Fruit fly (Drosophila melanogaster) whole organism, embryonic: ENCODE results near the gene CG3277.

Experiments used
- Bgb ChIP-seq: fragments of 200-800 bp; sonication (Bioruptor generic); IDR thresholded peaks from 2 replicates; pipeline ENCODE4 v1.3.6; 2022; ENCODE audit warnings: missing biosample characterization, missing genetic modification characterization; ENCODE audit not compliant: partially characterized antibody
- Bteb2 ChIP-seq: fragments of 200-800 bp; sonication (Bioruptor generic); optimal IDR thresholded peaks from 2 replicates; lab custom pipeline; 2016; ENCODE audit warnings: missing biosample characterization, missing genetic modification characterization
- CG11696 ChIP-seq: fragments of 200-800 bp; sonication (Bioruptor generic); IDR thresholded peaks from 2 replicates; pipeline ENCODE4 v1.3.6; 2022; ENCODE audit warnings: missing biosample characterization, missing genetic modification characterization
- CG1233 ChIP-seq: fragments of 200-800 bp; sonication (Bioruptor generic); optimal IDR thresholded peaks from 4 replicates; lab custom pipeline; 2018; ENCODE audit warnings: missing biosample characterization, mild to moderate bottlenecking, missing genetic modification characterization
- CG12391 ChIP-seq: fragments of 200-800 bp; sonication (Bioruptor generic); optimal IDR thresholded peaks from 3 replicates; lab custom pipeline; 2018; ENCODE audit warnings: missing biosample characterization, mild to moderate bottlenecking, missing genetic modification characterization, moderate library complexity
- CG13287 ChIP-seq: fragments of 200-800 bp; sonication (Bioruptor generic); IDR thresholded peaks from 2 replicates; pipeline ENCODE4 v1.3.6; 2022; ENCODE audit warnings: missing biosample characterization, missing genetic modification characterization; ENCODE audit not compliant: partially characterized antibody
- CG14710 ChIP-seq: fragments of 200-800 bp; sonication (Bioruptor generic); optimal IDR thresholded peaks from 3 replicates; lab custom pipeline; 2019; ENCODE audit warnings: missing biosample characterization, mild to moderate bottlenecking, missing genetic modification characterization, moderate library complexity
- CG2199 ChIP-seq: fragments of 200-800 bp; sonication (Bioruptor generic); IDR thresholded peaks from 3 replicates; pipeline ENCODE4 v1.3.6; 2022; ENCODE audit warnings: missing biosample characterization, missing genetic modification characterization
- CG3065 ChIP-seq: fragments of 200-800 bp; sonication (Bioruptor generic); optimal IDR thresholded peaks from 2 replicates; lab custom pipeline; 2016; ENCODE audit warnings: missing biosample characterization, missing genetic modification characterization
- CG31388 ChIP-seq: fragments of 200-800 bp; sonication (Bioruptor generic); optimal IDR thresholded peaks from 2 replicates; lab custom pipeline; 2016; ENCODE audit warnings: missing biosample characterization, missing genetic modification characterization
- CG34376 ChIP-seq: fragments of 200-800 bp; sonication (Bioruptor generic); optimal IDR thresholded peaks from 2 replicates; lab custom pipeline; 2018; ENCODE audit warnings: missing biosample characterization, mild to moderate bottlenecking, missing genetic modification characterization
- CG4328 ChIP-seq: fragments of 200-800 bp; sonication (Bioruptor generic); optimal IDR thresholded peaks from 3 replicates; lab custom pipeline; 2017; ENCODE audit warnings: missing biosample characterization, missing genetic modification reagents, missing genetic modification characterization
- CG4360 ChIP-seq: fragments of 200-800 bp; sonication (Bioruptor generic); IDR thresholded peaks from 2 replicates; pipeline ENCODE4 v1.3.6; 2022; ENCODE audit warnings: missing biosample characterization, missing genetic modification characterization
- CG4854 ChIP-seq: fragments of 200-800 bp; sonication (Bioruptor generic); optimal IDR thresholded peaks from 2 replicates; lab custom pipeline; 2016; ENCODE audit warnings: missing biosample characterization, missing genetic modification characterization, inconsistent platforms
- CG7271 ChIP-seq: fragments of 200-800 bp; sonication (Bioruptor generic); optimal IDR thresholded peaks from 2 replicates; lab custom pipeline; 2018; ENCODE audit warnings: missing biosample characterization, mild to moderate bottlenecking, missing genetic modification characterization, moderate library complexity
- CG7987 ChIP-seq: fragments of 200-800 bp; sonication (Bioruptor generic); optimal IDR thresholded peaks from 2 replicates; lab custom pipeline; 2018; ENCODE audit warnings: missing biosample characterization, mild to moderate bottlenecking, missing genetic modification characterization, moderate library complexity
- D ChIP-seq, 2 experiments: fragments of 200-800 bp in 1 of 2; fragments of >200 bp in 1 of 2; sonication (Bioruptor generic) in 1 of 2; optimal IDR thresholded peaks; 2 replicates in 1 of 2; 3 replicates in 1 of 2; lab custom pipeline; 2017; ENCODE audit warnings: mild to moderate bottlenecking in 1 of 2, missing biosample characterization in 1 of 2, missing genetic modification characterization in 1 of 2, missing genetic modification reagents in 1 of 2
- Dek ChIP-seq: fragments of 200-800 bp; sonication (Bioruptor generic); optimal IDR thresholded peaks from 3 replicates; lab custom pipeline; 2019; ENCODE audit warnings: missing biosample characterization, mild to moderate bottlenecking, missing genetic modification characterization, moderate library complexity
- Fer2 ChIP-seq: fragments of 200-800 bp; sonication (Bioruptor generic); optimal IDR thresholded peaks from 2 replicates; lab custom pipeline; 2018; ENCODE audit warnings: missing biosample characterization, mild to moderate bottlenecking, missing genetic modification characterization, moderate library complexity
- GATAe ChIP-seq: fragments of 200-800 bp; sonication (Bioruptor generic); conservative IDR thresholded peaks from 2 replicates; pipeline ENCODE4 v1.3.6; 2022; ENCODE audit warnings: missing biosample characterization, missing genetic modification characterization
- HLH4C ChIP-seq: fragments of 200-800 bp; sonication (Bioruptor generic); IDR thresholded peaks from 3 replicates; pipeline ENCODE4 v1.3.6; 2022; ENCODE audit warnings: missing biosample characterization, missing genetic modification characterization; ENCODE audit not compliant: partially characterized antibody
- HLH54F ChIP-seq: fragments of 200-800 bp; sonication (Bioruptor generic); optimal IDR thresholded peaks from 3 replicates; lab custom pipeline; 2016; ENCODE audit warnings: missing biosample characterization, missing genetic modification characterization
- Hey ChIP-seq: fragments of 200-800 bp; sonication (Bioruptor generic); optimal IDR thresholded peaks from 3 replicates; lab custom pipeline; 2018; ENCODE audit warnings: missing biosample characterization, mild to moderate bottlenecking, missing genetic modification characterization
- Lhr ChIP-seq: fragments of 200-800 bp; sonication (Bioruptor generic); optimal IDR thresholded peaks from 3 replicates; lab custom pipeline; 2017; ENCODE audit warnings: mild to moderate bottlenecking, missing biosample characterization, missing genetic modification reagents, missing genetic modification characterization
- Mad ChIP-seq: fragments of 200-800 bp; sonication (Bioruptor generic); optimal IDR thresholded peaks from 2 replicates; lab custom pipeline; 2016; ENCODE audit warnings: missing biosample characterization, missing genetic modification characterization
- Med ChIP-seq: fragments of 200-800 bp; sonication (Bioruptor generic); peaks from one replicate; lab custom pipeline; 2016; ENCODE audit warnings: missing biosample characterization, missing genetic modification characterization, mild to moderate bottlenecking, inconsistent platforms, moderate library complexity
- Ssrp ChIP-seq: fragments of 200-800 bp; sonication (Bioruptor generic); optimal IDR thresholded peaks from 2 replicates; lab custom pipeline; 2018; ENCODE audit warnings: missing biosample characterization, mild to moderate bottlenecking, missing genetic modification characterization, moderate library complexity
- Usf ChIP-seq: fragments of 200-800 bp; sonication (Bioruptor generic); optimal IDR thresholded peaks from 2 replicates; lab custom pipeline; 2017; ENCODE audit warnings: missing genotype, missing biosample characterization, missing genetic modification characterization
- bbx ChIP-seq: fragments of 200-800 bp; sonication (Bioruptor generic); IDR thresholded peaks from 2 replicates; pipeline ENCODE4 v1.3.6; 2022; ENCODE audit warnings: missing biosample characterization, missing genetic modification characterization; ENCODE audit not compliant: partially characterized antibody
- crol ChIP-seq: fragments of 200-800 bp; sonication (Bioruptor generic); IDR thresholded peaks from 2 replicates; pipeline ENCODE4 v1.3.6; 2022; ENCODE audit warnings: missing biosample characterization, missing genetic modification characterization
- cwo ChIP-seq: fragments of 200-800 bp; sonication (Bioruptor generic); optimal IDR thresholded peaks from 3 replicates; lab custom pipeline; 2017; ENCODE audit warnings: missing biosample characterization, missing genetic modification characterization, mild to moderate bottlenecking, moderate library complexity, missing genetic modification reagents
- exex ChIP-seq: fragments of 200-800 bp; sonication (Bioruptor generic); optimal IDR thresholded peaks from 4 replicates; lab custom pipeline; 2018; ENCODE audit warnings: missing biosample characterization, mild to moderate bottlenecking, missing genetic modification characterization, moderate library complexity
- fd3F ChIP-seq: fragments of 200-800 bp; sonication (Bioruptor generic); optimal IDR thresholded peaks from 2 replicates; lab custom pipeline; 2018; ENCODE audit warnings: missing biosample characterization, mild to moderate bottlenecking, missing genetic modification characterization, moderate library complexity
- grn ChIP-seq: fragments of 200-800 bp; sonication (Bioruptor generic); optimal IDR thresholded peaks from 3 replicates; lab custom pipeline; 2017; ENCODE audit warnings: missing biosample characterization, missing genetic modification characterization
- lab ChIP-seq: fragments of 200-800 bp; sonication (Bioruptor generic); optimal IDR thresholded peaks from 3 replicates; lab custom pipeline; 2017; ENCODE audit warnings: missing biosample characterization, missing genetic modification characterization, mild to moderate bottlenecking, moderate library complexity, missing genetic modification reagents
- lbe ChIP-seq: fragments of 200-800 bp; sonication (Bioruptor generic); optimal IDR thresholded peaks from 2 replicates; lab custom pipeline; 2016; ENCODE audit warnings: missing biosample characterization, mild to moderate bottlenecking, missing genetic modification characterization
- mld ChIP-seq: fragments of 200-800 bp; sonication (Bioruptor generic); IDR thresholded peaks from 3 replicates; pipeline ENCODE4 v1.3.6; 2022; ENCODE audit warnings: missing biosample characterization, missing genetic modification characterization; ENCODE audit not compliant: partially characterized antibody
- repo ChIP-seq: fragments of 200-800 bp; sonication (Bioruptor generic); optimal IDR thresholded peaks from 2 replicates; lab custom pipeline; 2016; ENCODE audit warnings: missing biosample characterization, missing genetic modification characterization
- rib ChIP-seq: fragments of 200-800 bp; sonication (Bioruptor generic); IDR thresholded peaks from 2 replicates; pipeline ENCODE4 v1.3.6; 2022; ENCODE audit warnings: missing biosample characterization, missing genetic modification characterization
- sens ChIP-seq: fragments of 200-800 bp; sonication (Bioruptor generic); peaks from one replicate; lab custom pipeline; 2016; ENCODE audit warnings: missing biosample characterization, missing genetic modification characterization
- so ChIP-seq: fragments of 200-800 bp; sonication (Bioruptor generic); IDR thresholded peaks from 3 replicates; pipeline ENCODE4 v1.3.6; 2022; ENCODE audit warnings: missing biosample characterization, missing genetic modification characterization
- sug ChIP-seq: fragments of 200-800 bp; optimal IDR thresholded peaks from 2 replicates; lab custom pipeline; 2019; ENCODE audit warnings: missing biosample characterization, mild to moderate bottlenecking, missing genetic modification characterization, moderate library complexity
- usp ChIP-seq: fragments of >200 bp; optimal IDR thresholded peaks from 2 replicates; lab custom pipeline; 2017; ENCODE audit warnings: missing biosample characterization, missing genetic modification characterization

CG3277 gene

DNA sequence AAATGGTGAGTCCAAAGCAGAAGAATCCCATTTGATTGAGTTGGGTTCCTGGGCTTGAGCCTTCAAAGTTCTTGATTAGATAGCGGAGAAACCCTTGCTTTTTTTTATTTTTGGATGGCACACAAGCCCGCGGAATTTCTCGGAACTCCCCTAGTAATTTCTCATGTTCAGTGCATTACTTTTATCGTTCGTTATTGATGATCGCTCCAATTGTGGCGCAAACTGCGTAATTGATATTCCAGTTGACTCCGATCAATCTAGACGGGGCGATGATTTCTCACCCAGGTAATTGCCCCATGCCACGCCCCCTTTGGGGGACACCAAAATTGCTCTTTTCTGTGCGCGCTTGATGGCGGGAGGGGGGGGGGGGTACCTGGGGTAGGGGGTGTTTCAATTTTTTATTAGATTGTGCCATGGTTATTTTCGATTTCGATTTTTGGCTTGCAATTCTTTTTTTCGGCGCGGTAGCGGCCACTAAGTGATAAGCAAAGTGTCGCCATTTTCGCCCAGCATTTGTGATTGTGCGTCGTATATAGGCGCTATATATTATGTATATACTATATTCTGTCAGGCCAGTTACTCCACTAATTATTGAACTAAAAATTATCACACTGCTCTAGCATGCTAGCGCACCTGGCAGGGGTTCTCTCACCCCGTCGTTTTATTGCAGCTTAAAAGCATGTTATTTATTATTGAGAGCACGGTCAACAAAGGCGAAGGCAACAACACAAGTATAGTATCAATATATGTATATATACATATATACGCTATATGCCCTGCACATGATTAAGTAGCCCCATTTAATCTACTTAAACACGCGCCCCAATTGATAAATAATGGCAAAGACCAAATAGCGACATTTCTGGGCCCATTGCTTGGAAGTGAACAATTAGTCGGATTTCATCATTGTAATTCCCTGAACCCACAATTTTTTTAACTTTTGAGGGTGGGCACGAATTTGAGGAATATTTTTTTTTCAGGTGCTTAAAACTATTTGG lies 1.2 kb downstream of the CG3277 start:
- TF ChIP-seq rib (0 out of 2 replicates have a peak, but pooled peaks have one; percentile 16), HLH4C (GFP tag; lab: Robert Waterston, UW) (0 out of 3 replicates have a peak, but pooled peaks have one; percentile 9), CG11696 (GFP tag; lab: Robert Waterston, UW) (peak; percentile 20; the same call in 1 of the 2 replicates), CG7987 (GFP tag; lab: Kevin White, UChicago) (peak; percentile 14), cwo (GFP tag; lab: Kevin White, UChicago) (peak; percentile 35), lab (GFP tag; lab: Kevin White, UChicago) (peak; percentile 83), exex (tag; lab: Kevin White, UChicago) (peak; percentile 88), Dek (tag; lab: Kevin White, UChicago) (no peak), usp (GFP tag; lab: Kevin White, UChicago) (no peak), CG34376 (GFP tag; lab: Kevin White, UChicago) (peak; percentile 34), crol (GFP tag; lab: Robert Waterston, UW) (peak; percentile 75), CG4854 (GFP tag; lab: Kevin White, UChicago) (no peak), sens (GFP tag; lab: Kevin White, UChicago) (peak; percentile 42), Med (peak; percentile 33), sug (peak; percentile 69)

dm6 chr2L:3307189-3307588 lies 3.3 kb downstream of the CG3277 start:
- TF ChIP-seq CG12391 = no peak
- TF ChIP-seq Dek (tag; lab: Kevin White, UChicago) = no peak
- peak; percentile 79 for TF ChIP-seq Hey
- TF ChIP-seq Usf (GFP tag; lab: Kevin White, UChicago) = no peak
- TF ChIP-seq GATAe (GFP tag; lab: Robert Waterston, UW) = peak; percentile 72
- peak; percentile 50 for TF ChIP-seq grn (GFP tag; lab: Kevin White, UChicago)
- TF ChIP-seq CG4328 (GFP tag; lab: Kevin White, UChicago) = no peak

DNA sequence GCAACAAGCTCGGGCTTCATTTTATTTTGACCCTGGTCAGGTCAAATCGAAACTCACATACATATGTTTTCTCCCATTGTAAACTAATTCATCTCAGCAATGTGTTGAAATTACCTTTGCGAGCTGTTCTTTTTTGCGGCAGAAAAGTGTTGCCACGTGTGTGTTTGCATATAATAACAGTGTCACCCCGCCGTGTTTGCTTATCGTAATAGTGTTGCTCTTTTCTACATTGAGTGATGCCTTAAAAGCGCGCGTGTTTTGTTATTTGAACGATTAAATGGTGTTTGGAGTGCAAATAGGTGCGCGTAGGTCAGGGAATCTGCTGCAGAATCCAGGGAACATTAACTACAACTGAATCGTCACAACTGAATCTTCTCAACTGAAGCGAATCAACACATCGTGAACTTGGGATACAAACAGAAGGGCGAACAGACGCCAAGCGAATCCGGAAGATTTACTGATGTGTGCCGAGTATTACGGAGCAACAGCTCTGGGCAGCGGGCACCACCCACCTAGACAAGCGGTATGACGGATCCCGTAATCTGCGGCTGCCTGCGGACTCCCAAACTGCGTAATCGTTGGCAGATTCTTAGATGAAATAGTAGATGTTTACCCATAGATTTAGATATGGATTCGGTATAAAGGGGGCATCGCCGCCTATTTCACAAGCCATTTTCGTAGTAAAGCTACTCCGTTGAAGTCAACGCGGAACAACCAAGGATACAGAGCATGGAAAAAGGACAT lies 4.8 kb downstream of the CG3277 start, which contains the start of gene CG15406:
CG15406 (plus strand) TSS at position 694 of the 744 bp plus-strand sequence.
- TF ChIP-seq D (optimal IDR thresholded peaks at IDR 0.05; lab: Kevin White, UChicago) = no peak
- TF ChIP-seq D (GFP tag; optimal IDR thresholded peaks at IDR 0.05; lab: Kevin White, UChicago) = no peak
- no peak for TF ChIP-seq CG3065
- peak; percentile 98 for TF ChIP-seq CG14710
- TF ChIP-seq CG31388 (GFP tag; lab: Kevin White, UChicago) = no peak
- no peak for TF ChIP-seq CG7271 (tag; lab: Kevin White, UChicago)
- no peak for TF ChIP-seq HLH54F (GFP tag; lab: Kevin White, UChicago)
- peak; percentile 21 for TF ChIP-seq Med
- 0 out of 2 replicates have a peak, but pooled peaks have one; percentile 28 for TF ChIP-seq Bgb (GFP tag; lab: Robert Waterston, UW)
- TF ChIP-seq Mad (GFP tag; lab: Kevin White, UChicago) = no peak
- TF ChIP-seq CG4360 = no peak
- TF ChIP-seq Ssrp = no peak
- TF ChIP-seq mld (GFP tag; lab: Robert Waterston, UW) = no peak
- TF ChIP-seq CG2199 (GFP tag; lab: Robert Waterston, UW) = no peak
- no peak for TF ChIP-seq Lhr (GFP tag; lab: Kevin White, UChicago)
- no peak for TF ChIP-seq so (GFP tag; lab: Robert Waterston, UW)
- peak; percentile 65; the same call in 1 of the 2 replicates for TF ChIP-seq bbx (GFP tag; lab: Robert Waterston, UW)
- no peak for TF ChIP-seq Fer2 (tag; lab: Kevin White, UChicago)
- peak; percentile 22; the same call in 1 of the 2 replicates for TF ChIP-seq CG13287 (GFP tag; lab: Robert Waterston, UW)
- no peak for TF ChIP-seq repo (GFP tag; lab: Kevin White, UChicago)
- no peak for TF ChIP-seq fd3F (GFP tag; lab: Kevin White, UChicago)
- no peak for TF ChIP-seq lbe
- TF ChIP-seq CG1233 (GFP tag; lab: Kevin White, UChicago) = no peak
- no peak for TF ChIP-seq Bteb2 (GFP tag; lab: Kevin White, UChicago)
